Worm (Caenorhabditis elegans): ENCODE data around the gene C35B8.3.
"Not testable (repeated sequence)": the region's sequence is repeated elsewhere in the genome, so short reads cannot be mapped to it uniquely, and the experiment has no call there.

Gene C35B8.3

ce11 chrX:9213873-9214341, at the start of gene C35B8.3:
C35B8.3 (plus strand) TSS chrX:9213923.
- TF ChIP-seq unc-62 (GFP tag; optimal IDR thresholded peaks at IDR 0.05), result no peak

- no peak for TF ChIP-seq unc-62 (GFP tag; optimal IDR thresholded peaks at IDR 0.05)
These were observed 46.8 kb upstream of the C35B8.3 start, which contains the start of gene B0563.10 for ce11 chrX:9166921-9167320. B0563.10 (minus strand) TSS chrX:9167245.

ce11 chrX:9168239-9168638, 45.5 kb upstream of the C35B8.3 start, which contains the start of gene B0563.9:
B0563.9 (plus strand) TSS chrX:9168539.
- TF ChIP-seq unc-62 (GFP tag; optimal IDR thresholded peaks at IDR 0.05), result no peak

ce11 chrX:9170058-9170457, 43.7 kb upstream of the C35B8.3 start:
- no peak for TF ChIP-seq unc-62 (GFP tag; optimal IDR thresholded peaks at IDR 0.05)

- TF ChIP-seq unc-62 (GFP tag; optimal IDR thresholded peaks at IDR 0.05), result no peak
These were observed 42.5 kb upstream of the C35B8.3 start, which contains the start of gene B0563.1 for ce11 chrX:9171241-9171640. B0563.1 (plus strand) TSS chrX:9171541.

- no peak for TF ChIP-seq unc-62 (GFP tag; optimal IDR thresholded peaks at IDR 0.05)
These were observed 41.4 kb upstream of the C35B8.3 start, which contains the start of gene B0563.18 for ce11 chrX:9172278-9172677. B0563.18 (plus strand) TSS chrX:9172578.

ce11 chrX:9172733-9173132, 41.0 kb upstream of the C35B8.3 start:
- no peak for TF ChIP-seq unc-62 (GFP tag; optimal IDR thresholded peaks at IDR 0.05)

ce11 chrX:9174409-9174808, 39.3 kb upstream of the C35B8.3 start, which contains the start of gene B0563.8:
B0563.8 (minus strand) TSS chrX:9174509.
- TF ChIP-seq unc-62 (GFP tag; optimal IDR thresholded peaks at IDR 0.05), result no peak

- no peak for TF ChIP-seq unc-62 (GFP tag; optimal IDR thresholded peaks at IDR 0.05)
These were observed 32.9 kb upstream of the C35B8.3 start, which contains the start of gene Y81B9A.4 for ce11 chrX:9180823-9181222. Y81B9A.4 (minus strand) TSS chrX:9180923.

- TF ChIP-seq unc-62 (GFP tag; optimal IDR thresholded peaks at IDR 0.05), result no peak
These were observed 31.6 kb upstream of the C35B8.3 start, which contains the start of gene Y81B9A.3 for ce11 chrX:9182140-9182539. Y81B9A.3 (plus strand) TSS chrX:9182440.

ce11 chrX:9183836-9184235, 29.9 kb upstream of the C35B8.3 start, which contains the start of gene Y81B9A.2:
Y81B9A.2 (plus strand) TSS chrX:9184136.
- TF ChIP-seq unc-62 (GFP tag; optimal IDR thresholded peaks at IDR 0.05), result no peak

ce11 chrX:9191795-9192494, 21.8 kb upstream of the C35B8.3 start, which contains the start of gene Y81B9A.1:
Y81B9A.1 (plus strand) TSS chrX:9192444.
- TF ChIP-seq unc-62 (GFP tag; optimal IDR thresholded peaks at IDR 0.05), result no peak

ce11 chrX:9194081-9194480, 19.6 kb upstream of the C35B8.3 start:
- TF ChIP-seq unc-62 (GFP tag; optimal IDR thresholded peaks at IDR 0.05), result no peak

ce11 chrX:9195375-9196098, 18.2 kb upstream of the C35B8.3 start:
- no peak for TF ChIP-seq unc-62 (GFP tag; optimal IDR thresholded peaks at IDR 0.05)

- TF ChIP-seq unc-62 (GFP tag; optimal IDR thresholded peaks at IDR 0.05), result not testable (repeated sequence)
These were observed 10.3 kb upstream of the C35B8.3 start, which contains the start of gene crb-3 for ce11 chrX:9203468-9203867. crb-3 (plus strand) TSS chrX:9203768.

- no peak for TF ChIP-seq unc-62 (GFP tag; optimal IDR thresholded peaks at IDR 0.05)
These were observed 8.7 kb upstream of the C35B8.3 start for ce11 chrX:9204986-9205385.
